Worm (Caenorhabditis elegans): ENCODE results near the gene F16G10.8.

The F16G10.8 gene

ce11 chrII:2346672-2347071 lies 36.6 kb downstream of the F16G10.8 start, which contains the start of gene F43C11.4:
Gene F43C11.4 (plus strand): TSS chrII:2346972.
- no peak for TF ChIP-seq sox-4 (tag; optimal IDR thresholded peaks at IDR 0.05)
- TF ChIP-seq aly-2 (tag; optimal IDR thresholded peaks at IDR 0.05) = no peak
- TF ChIP-seq egl-13 (tag; optimal IDR thresholded peaks at IDR 0.05) = no peak
- no peak for TF ChIP-seq elt-2 (tag; optimal IDR thresholded peaks at IDR 0.05)
- no peak for TF ChIP-seq F16B12.6 (tag; optimal IDR thresholded peaks at IDR 0.05)
- TF ChIP-seq ceh-63 (GFP tag; optimal IDR thresholded peaks at IDR 0.05) = no peak
- no peak for TF ChIP-seq hlh-4 (tag; optimal IDR thresholded peaks at IDR 0.05)
- no peak for TF ChIP-seq C16A3.4 (tag; optimal IDR thresholded peaks at IDR 0.05)
- no peak for TF ChIP-seq tbx-2 (tag; optimal IDR thresholded peaks at IDR 0.05)
- TF ChIP-seq lir-3 (tag; optimal IDR thresholded peaks at IDR 0.05; ENCODE audit: poor library complexity) = no peak
- no peak for TF ChIP-seq grh-1 (GFP tag; IDR thresholded peaks at IDR 0.05)
- no peak for TF ChIP-seq nhr-19 (GFP tag; conservative IDR thresholded peaks at IDR 0.05)
- no peak for TF ChIP-seq blmp-1 (tag; optimal IDR thresholded peaks at IDR 0.05)
- no peak for TF ChIP-seq nhr-71 (tag; optimal IDR thresholded peaks at IDR 0.05)
- TF ChIP-seq snu-23 (GFP tag; optimal IDR thresholded peaks at IDR 0.05) = no peak
- TF ChIP-seq nhr-90 (tag; optimal IDR thresholded peaks at IDR 0.05; ENCODE audit: poor library complexity) = no peak

ce11 chrII:2342004-2342479 lies 41.2 kb downstream of the F16G10.8 start, which contains the start of gene F43C11.6:
Gene F43C11.6 (plus strand): TSS chrII:2342429.
- TF ChIP-seq unc-30 (tag; optimal IDR thresholded peaks at IDR 0.05) = no peak
- no peak for TF ChIP-seq nhr-71 (tag; optimal IDR thresholded peaks at IDR 0.05)
- no peak for TF ChIP-seq ztf-4 (tag; optimal IDR thresholded peaks at IDR 0.05)
- no peak for TF ChIP-seq sox-4 (tag; optimal IDR thresholded peaks at IDR 0.05)
- TF ChIP-seq Y116A8C.19 (tag; optimal IDR thresholded peaks at IDR 0.05; ENCODE audit: borderline replicate concordance) = no peak
- peak; percentile 8 for TF ChIP-seq xbp-1 (tag; optimal IDR thresholded peaks at IDR 0.05)
- no peak for TF ChIP-seq egl-27 (tag; optimal IDR thresholded peaks at IDR 0.05)
- no peak for TF ChIP-seq nhr-12 (tag; optimal IDR thresholded peaks at IDR 0.05)
- no peak for TF ChIP-seq ces-1 (GFP tag; optimal IDR thresholded peaks at IDR 0.05)
- TF ChIP-seq ceh-90 (tag; optimal IDR thresholded peaks at IDR 0.05) = no peak
- TF ChIP-seq mef-2 (tag; optimal IDR thresholded peaks at IDR 0.05) = no peak
- TF ChIP-seq ets-5 (GFP tag; IDR thresholded peaks at IDR 0.05) = no peak
- TF ChIP-seq lin-13 (GFP tag; optimal IDR thresholded peaks at IDR 0.05) = peak; percentile 25
- TF ChIP-seq fkh-4 (tag; optimal IDR thresholded peaks at IDR 0.05; ENCODE audit: borderline replicate concordance) = no peak
- no peak for TF ChIP-seq snu-23 (GFP tag; optimal IDR thresholded peaks at IDR 0.05)
- TF ChIP-seq nhr-76 (tag; optimal IDR thresholded peaks at IDR 0.05) = no peak
- TF ChIP-seq ceh-8 (GFP tag; optimal IDR thresholded peaks at IDR 0.05) = no peak
- peak; percentile 1 for TF ChIP-seq nhr-20 (tag; optimal IDR thresholded peaks at IDR 0.05)
- no peak for TF ChIP-seq irx-1 (tag; optimal IDR thresholded peaks at IDR 0.05)
- peak; percentile 81 for TF ChIP-seq rnt-1 (tag; optimal IDR thresholded peaks at IDR 0.05)
- TF ChIP-seq tlp-1 (tag; optimal IDR thresholded peaks at IDR 0.05) = no peak
- no peak for TF ChIP-seq aha-1 (tag; optimal IDR thresholded peaks at IDR 0.05)
- TF ChIP-seq swsn-7 (tag; optimal IDR thresholded peaks at IDR 0.05) = peak; percentile 7
- TF ChIP-seq skn-1 (tag; optimal IDR thresholded peaks at IDR 0.05) = peak; percentile 23
- TF ChIP-seq dpl-1 (GFP tag; optimal IDR thresholded peaks at IDR 0.05) = peak; percentile 35 to 76 (median 37)
- no peak for TF ChIP-seq sptf-1 (tag; optimal IDR thresholded peaks at IDR 0.05)
- no peak for TF ChIP-seq nhr-84 (tag; optimal IDR thresholded peaks at IDR 0.05)
- TF ChIP-seq nhr-11 (tag; optimal IDR thresholded peaks at IDR 0.05) = no peak
- TF ChIP-seq efl-1 (optimal IDR thresholded peaks at IDR 0.05) = peak; percentile 55 to 63
- TF ChIP-seq efl-1 (GFP tag; optimal IDR thresholded peaks at IDR 0.05 in 1 of 2) = peak; percentile 58 to 95
- TF ChIP-seq mdl-1 (tag; optimal IDR thresholded peaks at IDR 0.05) = peak in 1 of 2 experiments; percentile 36
- peak; percentile 48 for TF ChIP-seq F16B12.6 (tag; optimal IDR thresholded peaks at IDR 0.05)
- peak; percentile 27 for TF ChIP-seq lin-15B (tag; optimal IDR thresholded peaks at IDR 0.05)
- TF ChIP-seq ceh-63 (GFP tag; optimal IDR thresholded peaks at IDR 0.05) = no peak
- no peak for TF ChIP-seq egl-13 (tag; optimal IDR thresholded peaks at IDR 0.05)
- TF ChIP-seq C04F5.9 (tag; optimal IDR thresholded peaks at IDR 0.05) = no peak
- TF ChIP-seq lsy-2 (tag; optimal IDR thresholded peaks at IDR 0.05) = peak; percentile 37 to 73
- TF ChIP-seq hlh-4 (tag; optimal IDR thresholded peaks at IDR 0.05) = no peak
- no peak for TF ChIP-seq unc-86 (tag; optimal IDR thresholded peaks at IDR 0.05)
- TF ChIP-seq C16A3.4 (tag; optimal IDR thresholded peaks at IDR 0.05) = peak; percentile 55
- TF ChIP-seq unc-130 (tag; optimal IDR thresholded peaks at IDR 0.05) = no peak
- peak; percentile 49 to 77 for TF ChIP-seq lin-35 (GFP tag; optimal IDR thresholded peaks at IDR 0.05)
- TF ChIP-seq ceh-82 (tag; optimal IDR thresholded peaks at IDR 0.05) = peak in 2 of 3 experiments; percentile 8 to 54

All from whole organism, L1 larva.